Fruit fly (Drosophila melanogaster) whole organism, embryonic: Measurements from ENCODE around the gene CG31360.

ENCODE experiments used
- Dfd ChIP-seq, 2 experiments: fragments of >200 bp; optimal IDR thresholded peaks; 2 replicates each; lab custom pipeline; 2017; ENCODE audit warnings: missing biosample characterization in 2 of 2, missing genetic modification characterization in 2 of 2
- Trl ChIP-seq, 3 experiments: fragments of >200 bp in 2 of 3; fragments of 200-800 bp in 1 of 3; sonication (Bioruptor generic) in 1 of 3; optimal IDR thresholded peaks; 2 replicates in 1 of 3; 3 replicates in 2 of 3; lab custom pipeline; 2016 to 2017; ENCODE audit warnings: missing biosample characterization in 1 of 3, missing genetic modification characterization in 1 of 3
- knrl ChIP-seq: fragments of 200-800 bp; sonication (Bioruptor generic); IDR thresholded peaks from 3 replicates; pipeline ENCODE4 v1.3.6; 2022; ENCODE audit warnings: missing biosample characterization, missing genetic modification characterization; ENCODE audit not compliant: partially characterized antibody
- nerfin-2 ChIP-seq: fragments of 200-800 bp; sonication (Bioruptor generic); IDR thresholded peaks from 2 replicates; pipeline ENCODE4 v1.3.6; 2022; ENCODE audit warnings: missing biosample characterization, missing genetic modification characterization; ENCODE audit not compliant: partially characterized antibody
- stwl ChIP-seq: fragments of 200-800 bp; sonication (Bioruptor generic); optimal IDR thresholded peaks from 3 replicates; lab custom pipeline; 2018; ENCODE audit warnings: missing biosample characterization, mild to moderate bottlenecking, missing genetic modification characterization, moderate library complexity

Gene CG31360

dm6 chr3R:17733261-17733660, 48.4 kb downstream of the CG31360 start, which contains the start of gene CG14321 (continued):
- TF ChIP-seq knrl (GFP tag; lab: Robert Waterston, UW) (peak; percentile 55), nerfin-2 (GFP tag; lab: Robert Waterston, UW) (peak; percentile 76), Trl (optimal IDR thresholded peaks at IDR 0.05; lab: Kevin White, UChicago) (no peak), Trl (GFP tag; optimal IDR thresholded peaks at IDR 0.05; lab: Kevin White, UChicago) (no peak), stwl (tag; lab: Kevin White, UChicago) (peak; percentile 85), Dfd (GFP tag; optimal IDR thresholded peaks at IDR 0.05; lab: Kevin White, UChicago) (no peak)
